Worm (Caenorhabditis elegans) whole organism, L4 larva: Measurements from ENCODE around the gene clec-161.

ENCODE experiments used
- F26F4.8 ChIP-seq: fragments of 200-800 bp; sonication (Bioruptor generic); conservative IDR thresholded peaks from 2 replicates; pipeline ENCODE4 v1.3.6; 2022; ENCODE audit warnings: missing genetic modification characterization, missing compliant biosample characterization
- F44E2.7 ChIP-seq: fragments of 200-800 bp; sonication (Bioruptor generic); IDR thresholded peaks from 2 replicates; pipeline ENCODE4 v2.1.2; 2022; ENCODE audit warnings: missing genetic modification characterization, missing compliant biosample characterization
- T26A8.4 ChIP-seq: fragments of 200-800 bp; sonication (Bioruptor generic); IDR thresholded peaks from 2 replicates; pipeline ENCODE4 v1.3.6; 2022; ENCODE audit warnings: missing genetic modification characterization, missing compliant biosample characterization
- Y48G9A.11 ChIP-seq: fragments of 200-800 bp; sonication (Bioruptor generic); IDR thresholded peaks from 2 replicates; pipeline ENCODE4 v1.3.6; 2022; ENCODE audit warnings: missing genetic modification reagents, missing genetic modification characterization, missing compliant biosample characterization
- Y5F2A.4 ChIP-seq: fragments of 200-800 bp; sonication (Bioruptor generic); optimal IDR thresholded peaks from 2 replicates; lab custom pipeline; 2018; ENCODE audit warnings: mild to moderate bottlenecking, missing genetic modification characterization, missing compliant biosample characterization
- aha-1 ChIP-seq: fragments of 150-350 bp; peaks from one replicate; lab custom pipeline; 2014; ENCODE audit warnings: missing biosample characterization, missing genetic modification characterization
- ceh-28 ChIP-seq: fragments of 150-350 bp; optimal IDR thresholded peaks from 2 replicates; lab custom pipeline; 2014; ENCODE audit warnings: missing biosample characterization, missing genetic modification reagents, missing genetic modification characterization
- ceh-44 ChIP-seq: fragments of 200-800 bp; sonication (Bioruptor generic); IDR thresholded peaks from 2 replicates; pipeline ENCODE4 v1.3.6; 2022; ENCODE audit warnings: missing genetic modification reagents, missing genetic modification characterization, missing compliant biosample characterization
- cey-2 ChIP-seq: sonication (generic microtip); optimal IDR thresholded peaks from 3 replicates; lab custom pipeline; 2017; ENCODE audit warnings: missing genetic modification characterization, mild to moderate bottlenecking, missing compliant biosample characterization, antibody characterized with exemption, borderline replicate concordance; ENCODE audit not compliant: insufficient read depth
- daf-8 ChIP-seq: fragments of 200-800 bp; sonication (Bioruptor generic); IDR thresholded peaks from 2 replicates; pipeline ENCODE4 v1.3.6; 2022; ENCODE audit warnings: missing genetic modification characterization, missing compliant biosample characterization
- dpl-1 ChIP-seq: fragments of 150-350 bp; optimal IDR thresholded peaks from 2 replicates; lab custom pipeline; 2014; ENCODE audit warnings: missing biosample characterization, missing genetic modification reagents, missing genetic modification characterization
- fkh-10 ChIP-seq: fragments of 150-350 bp; optimal IDR thresholded peaks from 2 replicates; lab custom pipeline; 2014; ENCODE audit warnings: missing biosample characterization, missing genetic modification reagents, missing genetic modification characterization
- hif-1 ChIP-seq, 2 experiments: sonication (generic microtip); optimal IDR thresholded peaks; 2 replicates each; lab custom pipeline; 2016 to 2017; ENCODE audit warnings: missing compliant biosample characterization in 2 of 2, missing genetic modification characterization in 2 of 2, missing genetic modification reagents in 2 of 2, missing genotype in 2 of 2, mild to moderate bottlenecking in 1 of 2
- hlh-30 ChIP-seq: sonication (generic microtip); optimal IDR thresholded peaks from 2 replicates; lab custom pipeline; 2017; ENCODE audit warnings: antibody characterized with exemption, mild to moderate bottlenecking, missing genetic modification characterization, missing compliant biosample characterization; ENCODE audit not compliant: insufficient read depth
- jun-1 ChIP-seq: fragments of 150-350 bp; optimal IDR thresholded peaks from 2 replicates; lab custom pipeline; 2014; ENCODE audit warnings: missing biosample characterization, missing genetic modification reagents, missing genetic modification characterization
- lin-13 ChIP-seq: fragments of 150-350 bp; optimal IDR thresholded peaks from 2 replicates; lab custom pipeline; 2014; ENCODE audit warnings: missing biosample characterization, missing genetic modification reagents, missing genetic modification characterization
- lin-38 ChIP-seq: fragments of 200-800 bp; sonication (Bioruptor generic); IDR thresholded peaks from 2 replicates; pipeline ENCODE4 v1.3.6; 2022; ENCODE audit warnings: missing genetic modification reagents, missing genetic modification characterization, missing compliant biosample characterization
- lin-39 ChIP-seq: fragments of 150-350 bp; optimal IDR thresholded peaks from 2 replicates; lab custom pipeline; 2014; ENCODE audit warnings: missing biosample characterization, missing genetic modification reagents, missing genetic modification characterization
- madf-5 ChIP-seq, 2 experiments: fragments of 200-800 bp; sonication (Bioruptor generic); IDR thresholded peaks; 2 replicates each; pipeline ENCODE4 v1.3.6; 2022; ENCODE audit warnings: missing compliant biosample characterization in 2 of 2, missing genetic modification characterization in 2 of 2
- mes-2 ChIP-seq: sonication (generic microtip); optimal IDR thresholded peaks from 2 replicates; lab custom pipeline; 2016; ENCODE audit warnings: missing genotype, mild to moderate bottlenecking, missing genetic modification characterization, missing compliant biosample characterization; ENCODE audit not compliant: poor library complexity, severe bottlenecking
- mxl-3 ChIP-seq: fragments of 200-800 bp; sonication (Bioruptor generic); optimal IDR thresholded peaks from 2 replicates; lab custom pipeline; 2018; ENCODE audit warnings: mild to moderate bottlenecking, missing genetic modification characterization, missing compliant biosample characterization
- nhr-102 ChIP-seq: sonication (generic microtip); optimal IDR thresholded peaks from 2 replicates; lab custom pipeline; 2016; ENCODE audit warnings: mild to moderate bottlenecking, missing genetic modification characterization, moderate library complexity, missing compliant biosample characterization
- nhr-11 ChIP-seq: fragments of 150-350 bp; optimal IDR thresholded peaks from 2 replicates; lab custom pipeline; 2014; ENCODE audit warnings: missing biosample characterization, missing genetic modification characterization
- nhr-28 ChIP-seq: fragments of 150-350 bp; optimal IDR thresholded peaks from 2 replicates; lab custom pipeline; 2014; ENCODE audit warnings: missing biosample characterization, missing genetic modification characterization
- nhr-77 ChIP-seq: fragments of 150-350 bp; optimal IDR thresholded peaks from 2 replicates; lab custom pipeline; 2014; ENCODE audit warnings: missing biosample characterization, missing genetic modification characterization
- pha-4 ChIP-seq, 2 experiments: fragments of 150-350 bp in 1 of 2; fragments of 200-800 bp in 1 of 2; sonication (Bioruptor generic) in 1 of 2; IDR thresholded peaks in 1 of 2; optimal IDR thresholded peaks in 1 of 2; 2 replicates each; pipeline versions ENCODE4 v1.3.6 to Lab custom; 2014 to 2022; ENCODE audit warnings: missing genetic modification characterization in 2 of 2, missing genetic modification reagents in 2 of 2, missing biosample characterization in 1 of 2, missing compliant biosample characterization in 1 of 2
- snpc-1.2 ChIP-seq: fragments of 200-800 bp; sonication (Bioruptor generic); IDR thresholded peaks from 2 replicates; pipeline ENCODE4 v1.3.6; 2022; ENCODE audit warnings: missing genetic modification reagents, missing genetic modification characterization, missing compliant biosample characterization
- snpc-4 ChIP-seq: fragments of 150-350 bp; optimal IDR thresholded peaks from 2 replicates; lab custom pipeline; 2014; ENCODE audit warnings: missing biosample characterization, missing genetic modification characterization
- spr-1 ChIP-seq: sonication (generic microtip); optimal IDR thresholded peaks from 2 replicates; lab custom pipeline; 2016; ENCODE audit warnings: mild to moderate bottlenecking, missing genetic modification characterization, missing compliant biosample characterization
- spr-3 ChIP-seq: fragments of 200-800 bp; sonication (Bioruptor generic); optimal IDR thresholded peaks from 2 replicates; lab custom pipeline; 2018; ENCODE audit warnings: mild to moderate bottlenecking, missing genetic modification characterization, missing compliant biosample characterization
- tra-1 ChIP-seq: fragments of 200-800 bp; sonication (Bioruptor generic); IDR thresholded peaks from 2 replicates; pipeline ENCODE4 v1.3.6; 2022; ENCODE audit warnings: missing genetic modification reagents, missing genetic modification characterization, missing compliant biosample characterization
- unc-39 ChIP-seq: sonication (generic microtip); optimal IDR thresholded peaks from 2 replicates; lab custom pipeline; 2017; ENCODE audit warnings: missing biosample characterization, missing genetic modification characterization
- unc-62 ChIP-seq, 3 experiments: fragments of 150-350 bp in 1 of 3; sonication (generic microtip); optimal IDR thresholded peaks in 2 of 3; peaks in 1 of 3; 1 replicate in 1 of 3; 2 replicates in 2 of 3; lab custom pipeline; 2014 to 2017; ENCODE audit warnings: missing biosample characterization in 3 of 3, missing genetic modification characterization in 3 of 3, missing genetic modification reagents in 3 of 3, missing genotype in 1 of 3
- zfp-2 ChIP-seq: sonication (generic microtip); optimal IDR thresholded peaks from 2 replicates; lab custom pipeline; 2016; ENCODE audit warnings: mild to moderate bottlenecking, missing genetic modification characterization, missing compliant biosample characterization

Gene clec-161

ce11 chrIII:9615114-9615513 is 6.6 kb upstream of the clec-161 start (continued):
- no peak for TF ChIP-seq hif-1 (tag; optimal IDR thresholded peaks at IDR 0.05; lab: Kevin White, UChicago)
- no peak for TF ChIP-seq lin-13 (GFP tag; lab: Kevin White, UChicago)
- TF ChIP-seq T26A8.4 (GFP tag; lab: Robert Waterston, UW) = no peak
- TF ChIP-seq fkh-10 (GFP tag; lab: Kevin White, UChicago) = no peak

- TF ChIP-seq madf-5 (GFP tag; IDR thresholded peaks at IDR 0.05; lab: Robert Waterston, UW) = no peak
- peak; percentile 53 for TF ChIP-seq mes-2 (tag; lab: Kevin White, UChicago)
- no peak for TF ChIP-seq cey-2 (tag; lab: Kevin White, UChicago)
- peak; percentile 83 for TF ChIP-seq dpl-1
- peak; percentile 24 for TF ChIP-seq hlh-30 (tag; lab: Kevin White, UChicago)
- peak; percentile 20 for TF ChIP-seq aha-1 (tag; lab: Kevin White, UChicago)
- TF ChIP-seq nhr-102 (tag; lab: Kevin White, UChicago) = no peak
- TF ChIP-seq lin-38 = peak; percentile 92
These were observed 5.7 kb upstream of the clec-161 start, which contains the start of the genes pri-1 and F58A4.6 for ce11 chrIII:9614211-9614610. Gene pri-1 (minus strand): TSS chrIII:9614281. Gene F58A4.6 (plus strand): TSS chrIII:9614482.

ce11 chrIII:9612097-9612496 is 3.5 kb upstream of the clec-161 start, which contains the start of gene bbs-4:
Gene bbs-4 (minus strand): TSS chrIII:9612197.
- TF ChIP-seq pha-4 (GFP tag; IDR thresholded peaks at IDR 0.05; lab: Robert Waterston, UW) (no peak), pha-4 (tag; optimal IDR thresholded peaks at IDR 0.05; lab: Kevin White, UChicago) (no peak), ceh-44 (GFP tag; lab: Robert Waterston, UW) (no peak), tra-1 (no peak), zfp-2 (tag; lab: Kevin White, UChicago) (no peak), ceh-28 (tag; lab: Kevin White, UChicago) (no peak), F44E2.7 (GFP tag; lab: Robert Waterston, UW) (no peak), snpc-4 (no peak), jun-1 (tag; lab: Kevin White, UChicago) (no peak), aha-1 (tag; lab: Kevin White, UChicago) (no peak), spr-3 (no peak), mxl-3 (no peak), F26F4.8 (GFP tag; lab: Robert Waterston, UW) (no peak), nhr-77 (tag; lab: Kevin White, UChicago) (no peak), T26A8.4 (GFP tag; lab: Robert Waterston, UW) (no peak), lin-39 (no peak), unc-39 (tag; lab: Kevin White, UChicago) (no peak), Y48G9A.11 (GFP tag; lab: Robert Waterston, UW) (no peak), nhr-11 (no peak), daf-8 (GFP tag; lab: Robert Waterston, UW) (no peak)
- TF ChIP-seq, all 104 proteins: peak for 0

ce11 chrIII:9600645-9601044 is 7.9 kb downstream of the clec-161 start, which contains the start of gene F58A4.2:
Gene F58A4.2 (minus strand): TSS chrIII:9600745.
- TF ChIP-seq spr-1 (tag; lab: Kevin White, UChicago) (no peak), unc-62 (GFP tag; optimal IDR thresholded peaks at IDR 0.05 in 1 of 2; lab: Kevin White, UChicago) (no peak), unc-62 (tag; optimal IDR thresholded peaks at IDR 0.05; lab: Kevin White, UChicago) (no peak), nhr-28 (tag; lab: Kevin White, UChicago) (no peak), daf-8 (GFP tag; lab: Robert Waterston, UW) (no peak), Y48G9A.11 (GFP tag; lab: Robert Waterston, UW) (no peak), fkh-10 (GFP tag; lab: Kevin White, UChicago) (no peak), Y5F2A.4 (GFP tag; lab: Kevin White, UChicago) (no peak), snpc-1.2 (GFP tag; lab: Robert Waterston, UW) (no peak), madf-5 (GFP tag; IDR thresholded peaks at IDR 0.05; lab: Robert Waterston, UW) (no peak)
